Worm (Caenorhabditis elegans) whole organism, L1 larva: Measurements from ENCODE around the gene C44B7.5.

Experiments used
- elt-3 ChIP-seq, 6 experiments: fragments of 150-350 bp in 1 of 6; sonication (generic microtip); optimal IDR thresholded peaks; 2 replicates each; lab custom pipeline; 2017 to 2018; ENCODE audit warnings: missing biosample characterization in 6 of 6, missing genetic modification characterization in 6 of 6, inconsistent platforms in 1 of 6
- unc-86 ChIP-seq: sonication (generic microtip); optimal IDR thresholded peaks from 2 replicates; lab custom pipeline; 2016; ENCODE audit warnings: missing genetic modification characterization, missing compliant biosample characterization

ce11 chrII:6877881-6878280 is 5.5 kb upstream of the C44B7.5 start:
- TF ChIP-seq elt-3 (tag; optimal IDR thresholded peaks at IDR 0.05; lab: Kevin White, UChicago) (peak in 1 of 6 experiments; percentile 55), unc-86 (no peak)
